Worm (Caenorhabditis elegans) whole organism, L4/young adult: Measurements from ENCODE around the gene pei-2.

Experiments
- W03F9.2 ChIP-seq: fragments of 150-350 bp; optimal IDR thresholded peaks from 2 replicates; lab custom pipeline; 2014; ENCODE audit warnings: missing biosample characterization, missing genetic modification characterization
- dao-5 ChIP-seq: sonication (generic microtip); optimal IDR thresholded peaks from 2 replicates; lab custom pipeline; 2016; ENCODE audit warnings: missing genotype, missing genetic modification characterization, moderate library complexity, missing compliant biosample characterization
- him-1 ChIP-seq: sonication (generic microtip); optimal IDR thresholded peaks from 2 replicates; lab custom pipeline; 2016; ENCODE audit warnings: missing genotype, missing genetic modification reagents, missing genetic modification characterization, missing compliant biosample characterization

pei-2 gene

DNA sequence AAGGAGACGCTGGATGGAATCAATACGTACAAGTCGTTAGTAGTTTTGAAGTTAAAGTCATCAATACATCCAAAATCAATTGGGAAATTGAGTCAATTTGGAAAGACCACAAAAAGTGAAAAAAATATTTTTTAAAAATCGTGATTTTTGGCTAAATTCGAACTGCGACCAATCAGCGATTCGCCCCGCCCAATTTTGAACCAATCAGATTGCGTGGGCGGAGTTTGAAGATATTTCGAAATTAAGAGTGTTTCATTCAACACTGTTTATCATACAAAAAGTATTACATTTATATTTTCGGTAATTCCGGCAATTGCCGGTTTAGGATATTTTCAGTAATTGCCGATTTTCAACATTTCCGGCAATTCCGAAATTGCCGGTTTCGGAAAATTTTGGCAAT lies 6.1 kb downstream of the pei-2 start:
- TF ChIP-seq him-1 (tag; lab: Kevin White, UChicago): no peak
- TF ChIP-seq W03F9.2: no peak
- TF ChIP-seq dao-5 (tag; lab: Kevin White, UChicago): no peak

DNA sequence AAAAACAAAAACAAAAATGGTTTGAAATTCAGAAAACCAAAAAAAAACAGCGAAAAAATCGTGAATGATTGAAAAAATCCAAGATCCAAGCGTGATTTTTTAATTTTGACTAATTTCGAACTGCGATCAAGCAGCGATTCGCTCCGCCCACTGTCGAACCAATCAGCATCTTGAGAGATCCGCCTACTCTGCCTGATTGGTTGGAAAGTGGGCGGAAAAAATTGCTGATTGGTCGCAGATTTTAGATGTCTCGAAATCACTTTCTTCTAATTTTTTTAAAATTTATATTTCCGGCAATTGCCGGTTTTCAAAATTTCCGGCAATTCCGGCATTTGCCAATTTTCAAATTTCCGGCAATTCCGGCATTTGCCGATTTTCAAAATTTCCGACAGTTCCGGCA lies 8.1 kb downstream of the pei-2 start:
- TF ChIP-seq dao-5 (tag; lab: Kevin White, UChicago) (no peak), him-1 (tag; lab: Kevin White, UChicago) (no peak), W03F9.2 (no peak)

DNA sequence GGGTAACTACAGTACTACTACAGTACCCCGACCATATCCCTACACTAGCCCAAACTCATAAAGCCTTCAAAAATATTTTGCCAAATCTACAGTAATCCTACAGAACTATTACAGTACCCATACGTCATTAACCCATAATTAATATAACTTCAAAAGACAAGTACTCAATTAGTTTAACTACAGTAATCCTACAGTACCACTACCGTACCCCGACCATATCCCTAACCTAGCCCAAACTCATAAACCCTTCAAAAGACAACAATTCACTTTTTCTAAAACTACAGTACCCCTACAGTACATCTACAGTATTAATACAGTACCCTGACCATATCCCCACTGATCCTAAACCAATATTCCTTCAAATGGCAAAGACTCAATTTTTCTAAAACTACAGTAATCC lies 9.6 kb downstream of the pei-2 start:
- TF ChIP-seq dao-5 (tag; lab: Kevin White, UChicago) (no peak), W03F9.2 (no peak), him-1 (tag; lab: Kevin White, UChicago) (no peak)

- no peak for TF ChIP-seq dao-5 (tag; lab: Kevin White, UChicago)
- TF ChIP-seq him-1 (tag; lab: Kevin White, UChicago): no peak
- no peak for TF ChIP-seq W03F9.2
Observed at ce11 chrV:1009037-1009436, 14.2 kb downstream of the pei-2 start.

- TF ChIP-seq him-1 (tag; lab: Kevin White, UChicago): no peak
- no peak for TF ChIP-seq W03F9.2
- no peak for TF ChIP-seq dao-5 (tag; lab: Kevin White, UChicago)
Observed at ce11 chrV:1008503-1008902, 14.8 kb downstream of the pei-2 start, which contains the start of gene ergo-1. ergo-1 (plus strand) TSS chrV:1008803.

ce11 chrV:1005877-1006276 lies 17.4 kb downstream of the pei-2 start:
- TF ChIP-seq W03F9.2 (no peak), dao-5 (tag; lab: Kevin White, UChicago) (no peak), him-1 (tag; lab: Kevin White, UChicago) (no peak)

ce11 chrV:1003826-1004225 lies 19.4 kb downstream of the pei-2 start:
- TF ChIP-seq W03F9.2: no peak
- TF ChIP-seq dao-5 (tag; lab: Kevin White, UChicago): no peak
- TF ChIP-seq him-1 (tag; lab: Kevin White, UChicago): peak; percentile 11

- no peak for TF ChIP-seq dao-5 (tag; lab: Kevin White, UChicago)
- TF ChIP-seq him-1 (tag; lab: Kevin White, UChicago): no peak
- no peak for TF ChIP-seq W03F9.2
Observed at ce11 chrV:1003400-1003799, 19.9 kb downstream of the pei-2 start, which contains the start of gene Y50D4C.5. Y50D4C.5 (minus strand) TSS chrV:1003744.

ce11 chrV:1001163-1001562 lies 22.1 kb downstream of the pei-2 start:
- TF ChIP-seq W03F9.2: no peak
- no peak for TF ChIP-seq dao-5 (tag; lab: Kevin White, UChicago)
- no peak for TF ChIP-seq him-1 (tag; lab: Kevin White, UChicago)

ce11 chrV:995635-996034 lies 27.6 kb downstream of the pei-2 start:
- TF ChIP-seq him-1 (tag; lab: Kevin White, UChicago) (no peak), dao-5 (tag; lab: Kevin White, UChicago) (no peak), W03F9.2 (no peak)

ce11 chrV:990300-990699 lies 33.0 kb downstream of the pei-2 start:
- no peak for TF ChIP-seq him-1 (tag; lab: Kevin White, UChicago)
- TF ChIP-seq dao-5 (tag; lab: Kevin White, UChicago): no peak
- no peak for TF ChIP-seq W03F9.2

- TF ChIP-seq W03F9.2 (no peak), dao-5 (tag; lab: Kevin White, UChicago) (no peak), him-1 (tag; lab: Kevin White, UChicago) (no peak)
Observed at ce11 chrV:983120-983519, 40.1 kb downstream of the pei-2 start.

DNA sequence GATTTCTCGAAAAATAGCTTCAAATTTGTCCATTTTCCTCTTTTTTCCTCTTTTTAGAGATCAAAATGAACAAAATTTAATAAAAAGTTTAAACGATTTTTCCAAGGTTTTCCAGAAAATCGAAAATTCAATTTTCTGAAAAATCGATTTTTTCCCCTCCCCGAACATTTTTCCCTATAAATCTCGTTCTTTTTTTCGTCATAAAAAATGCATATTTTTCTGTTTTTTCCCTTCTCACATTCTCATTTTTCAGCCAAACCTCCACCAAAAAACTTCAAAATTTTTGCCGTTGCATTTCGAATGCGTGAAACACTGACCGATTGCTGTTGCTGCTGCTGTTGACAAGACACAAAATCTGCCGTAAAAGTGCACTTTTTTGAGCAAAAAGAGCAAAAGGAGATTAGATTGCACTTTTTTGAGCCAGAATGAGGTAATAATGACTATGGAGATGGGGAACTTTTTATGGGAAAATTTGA lies 40.9 kb downstream of the pei-2 start, which contains the start of the genes Y50D4C.12 and unc-34:
TSS of gene Y50D4C.12 (plus strand) at position 301 of the 476 bp plus-strand sequence.
TSS of gene unc-34 (plus strand) at position 426 of the 476 bp plus-strand sequence.
- no peak for TF ChIP-seq dao-5 (tag; lab: Kevin White, UChicago)
- TF ChIP-seq him-1 (tag; lab: Kevin White, UChicago): no peak
- no peak for TF ChIP-seq W03F9.2

- no peak for TF ChIP-seq W03F9.2
- TF ChIP-seq him-1 (tag; lab: Kevin White, UChicago): no peak
- TF ChIP-seq dao-5 (tag; lab: Kevin White, UChicago): no peak
Observed at ce11 chrV:979698-980097, 43.6 kb downstream of the pei-2 start.

ce11 chrV:978617-979016 lies 44.6 kb downstream of the pei-2 start:
- TF ChIP-seq dao-5 (tag; lab: Kevin White, UChicago) (no peak), W03F9.2 (no peak), him-1 (tag; lab: Kevin White, UChicago) (no peak)
